Worm (Caenorhabditis elegans) whole organism, midembryonic: ENCODE results near the gene ttr-22.

Experiments
- T22C8.4 ChIP-seq: fragments of 200-800 bp; sonication (Bioruptor generic); IDR thresholded peaks from 2 replicates; pipeline ENCODE4 v1.3.6; 2022; ENCODE audit warnings: missing genetic modification characterization, missing compliant biosample characterization
- cog-1 ChIP-seq: sonication (generic microtip); optimal IDR thresholded peaks from 2 replicates; lab custom pipeline; 2016; ENCODE audit warnings: missing genetic modification characterization, missing compliant biosample characterization
- flt-1 ChIP-seq: fragments of 200-800 bp; sonication (Bioruptor generic); IDR thresholded peaks from 2 replicates; pipeline ENCODE4 v1.3.6; 2022; ENCODE audit warnings: missing genetic modification characterization, missing compliant biosample characterization
- klf-2 ChIP-seq: fragments of 200-800 bp; sonication (Bioruptor generic); conservative IDR thresholded peaks from 2 replicates; pipeline ENCODE4 v1.3.6; 2022; ENCODE audit warnings: missing genetic modification reagents, missing genetic modification characterization, missing compliant biosample characterization
- med-1 ChIP-seq: sonication (generic microtip); optimal IDR thresholded peaks from 2 replicates; lab custom pipeline; 2017; ENCODE audit warnings: missing genetic modification characterization, mild to moderate bottlenecking, missing compliant biosample characterization, antibody characterized with exemption, missing genetic modification reagents; ENCODE audit not compliant: insufficient read depth
- ref-1 ChIP-seq: fragments of 200-800 bp; sonication (Bioruptor generic); conservative IDR thresholded peaks from 2 replicates; pipeline ENCODE4 v1.3.6; 2022; ENCODE audit warnings: missing genetic modification reagents, missing genetic modification characterization, missing compliant biosample characterization
- tab-1 ChIP-seq: fragments of 200-800 bp; sonication (Bioruptor generic); IDR thresholded peaks from 2 replicates; pipeline ENCODE4 v1.3.6; 2022; ENCODE audit warnings: missing genetic modification characterization, missing compliant biosample characterization
- ztf-23 ChIP-seq: fragments of 200-800 bp; sonication (Bioruptor generic); IDR thresholded peaks from 2 replicates; pipeline ENCODE4 v1.3.6; 2022; ENCODE audit warnings: missing genetic modification reagents, missing genetic modification characterization, missing compliant biosample characterization
- ztf-29 ChIP-seq: fragments of 200-800 bp; sonication (Bioruptor generic); IDR thresholded peaks from 2 replicates; pipeline ENCODE4 v1.3.6; 2022; ENCODE audit warnings: missing genetic modification reagents, missing genetic modification characterization, missing compliant biosample characterization

ce11 chrV:12281508-12281907, 40.3 kb downstream of the ttr-22 start:
- no peak for TF ChIP-seq klf-2
- no peak for TF ChIP-seq flt-1 (GFP tag; lab: Robert Waterston, UW)
- no peak for TF ChIP-seq ztf-23
- TF ChIP-seq tab-1 (GFP tag; lab: Robert Waterston, UW): no peak
- no peak for TF ChIP-seq cog-1 (tag; lab: Kevin White, UChicago)
- TF ChIP-seq ref-1 (GFP tag; lab: Robert Waterston, UW): no peak
- no peak for TF ChIP-seq ztf-29
- TF ChIP-seq T22C8.4 (GFP tag; lab: Robert Waterston, UW): no peak
- no peak for TF ChIP-seq med-1
